Fruit fly (Drosophila melanogaster) whole organism, embryonic: ENCODE results near the gene Rab23.

Experiments used
- Aef1 ChIP-seq: fragments of 200-800 bp; sonication (Bioruptor generic); IDR thresholded peaks from 3 replicates; pipeline ENCODE4 v1.3.6; 2022; ENCODE audit warnings: missing biosample characterization, missing genetic modification characterization
- Antp ChIP-seq: fragments of 200-800 bp; sonication (Bioruptor generic); optimal IDR thresholded peaks from 3 replicates; lab custom pipeline; 2016; ENCODE audit warnings: missing biosample characterization, missing genetic modification characterization
- CG12769 ChIP-seq: fragments of 200-800 bp; sonication (Bioruptor generic); optimal IDR thresholded peaks from 2 replicates; lab custom pipeline; 2019; ENCODE audit warnings: missing biosample characterization, mild to moderate bottlenecking, missing genetic modification characterization, moderate library complexity
- CG13894 ChIP-seq: fragments of 200-800 bp; sonication (Bioruptor generic); optimal IDR thresholded peaks from 3 replicates; lab custom pipeline; 2018; ENCODE audit warnings: missing biosample characterization, mild to moderate bottlenecking, missing genetic modification characterization, moderate library complexity
- CG14050 ChIP-seq: fragments of 200-800 bp; sonication (Bioruptor generic); IDR thresholded peaks from 3 replicates; pipeline ENCODE4 v1.3.6; 2022; ENCODE audit warnings: missing biosample characterization, missing genetic modification characterization
- CG17361 ChIP-seq: fragments of 200-800 bp; sonication (Bioruptor generic); IDR thresholded peaks from 3 replicates; pipeline ENCODE4 v1.3.6; 2022; ENCODE audit warnings: missing biosample characterization, missing genetic modification characterization
- CG18011 ChIP-seq: fragments of 200-800 bp; sonication (Bioruptor generic); optimal IDR thresholded peaks from 2 replicates; lab custom pipeline; 2017; ENCODE audit warnings: missing biosample characterization, missing genetic modification characterization, mild to moderate bottlenecking, moderate library complexity, missing genotype
- CG2116 ChIP-seq: fragments of 200-800 bp; sonication (Bioruptor generic); optimal IDR thresholded peaks from 3 replicates; lab custom pipeline; 2018; ENCODE audit warnings: missing biosample characterization, mild to moderate bottlenecking, missing genetic modification characterization
- CG2129 ChIP-seq: fragments of 200-800 bp; sonication (Bioruptor generic); IDR thresholded peaks from 2 replicates; pipeline ENCODE4 v1.3.6; 2022; ENCODE audit warnings: missing biosample characterization, missing genetic modification characterization; ENCODE audit not compliant: partially characterized antibody
- CG32532 ChIP-seq: fragments of 200-800 bp; sonication (Bioruptor generic); IDR thresholded peaks from 2 replicates; pipeline ENCODE4 v1.3.6; 2022; ENCODE audit warnings: missing biosample characterization, missing genetic modification characterization
- CG42726 ChIP-seq: fragments of 200-800 bp; sonication (Bioruptor generic); IDR thresholded peaks from 2 replicates; pipeline ENCODE4 v1.3.6; 2022; ENCODE audit warnings: missing biosample characterization, missing genetic modification characterization; ENCODE audit not compliant: partially characterized antibody
- CG8290 ChIP-seq, 3 experiments: fragments of 200-800 bp; sonication (Bioruptor generic); optimal IDR thresholded peaks; 2 replicates each; lab custom pipeline; 2016 to 2019; ENCODE audit warnings: missing biosample characterization in 3 of 3, missing genetic modification characterization in 3 of 3, mild to moderate bottlenecking in 2 of 3, moderate library complexity in 1 of 3
- CG8359 ChIP-seq: fragments of 200-800 bp; sonication (Bioruptor generic); optimal IDR thresholded peaks from 2 replicates; lab custom pipeline; 2017; ENCODE audit warnings: missing biosample characterization, mild to moderate bottlenecking, missing genetic modification characterization, borderline replicate concordance
- CG8478 ChIP-seq: fragments of >200 bp; optimal IDR thresholded peaks from 2 replicates; lab custom pipeline; 2018
- D ChIP-seq, 2 experiments: fragments of 200-800 bp in 1 of 2; fragments of >200 bp in 1 of 2; sonication (Bioruptor generic) in 1 of 2; optimal IDR thresholded peaks; 2 replicates in 1 of 2; 3 replicates in 1 of 2; lab custom pipeline; 2017; ENCODE audit warnings: mild to moderate bottlenecking in 1 of 2, missing biosample characterization in 1 of 2, missing genetic modification characterization in 1 of 2, missing genetic modification reagents in 1 of 2
- Dfd ChIP-seq, 2 experiments: fragments of >200 bp; optimal IDR thresholded peaks; 2 replicates each; lab custom pipeline; 2017; ENCODE audit warnings: missing biosample characterization in 2 of 2, missing genetic modification characterization in 2 of 2
- Fer2 ChIP-seq: fragments of 200-800 bp; sonication (Bioruptor generic); optimal IDR thresholded peaks from 2 replicates; lab custom pipeline; 2018; ENCODE audit warnings: missing biosample characterization, mild to moderate bottlenecking, missing genetic modification characterization, moderate library complexity
- Gug ChIP-seq: fragments of 200-800 bp; sonication (Bioruptor generic); IDR thresholded peaks from 4 replicates; pipeline ENCODE4 v1.3.6; 2022; ENCODE audit warnings: missing biosample characterization, missing genetic modification characterization
- Hmr ChIP-seq: fragments of 200-800 bp; sonication (Bioruptor generic); optimal IDR thresholded peaks from 3 replicates; lab custom pipeline; 2017; ENCODE audit warnings: mild to moderate bottlenecking, missing biosample characterization, missing genetic modification reagents, missing genetic modification characterization
- Hmx ChIP-seq: fragments of 200-800 bp; sonication (Bioruptor generic); optimal IDR thresholded peaks from 2 replicates; lab custom pipeline; 2016; ENCODE audit warnings: missing biosample characterization, missing genetic modification characterization
- Neu2 ChIP-seq: fragments of 200-800 bp; sonication (Bioruptor generic); optimal IDR thresholded peaks from 3 replicates; lab custom pipeline; 2016; ENCODE audit warnings: missing biosample characterization, missing genetic modification characterization, borderline replicate concordance
- Pdp1 ChIP-seq, 2 experiments: fragments of 200-800 bp; sonication (Bioruptor generic); optimal IDR thresholded peaks; 3 replicates each; lab custom pipeline; 2016; ENCODE audit warnings: missing biosample characterization in 2 of 2, missing genetic modification characterization in 2 of 2, mild to moderate bottlenecking in 1 of 2, moderate library complexity in 1 of 2
- Spps ChIP-seq: fragments of 200-800 bp; sonication (Bioruptor generic); optimal IDR thresholded peaks from 2 replicates; lab custom pipeline; 2018; ENCODE audit warnings: missing biosample characterization, mild to moderate bottlenecking, missing genetic modification characterization
- Tbp ChIP-seq: fragments of >200 bp; optimal IDR thresholded peaks from 2 replicates; lab custom pipeline; 2018; ENCODE audit warnings: missing biosample characterization, missing genetic modification characterization
- YL-1 ChIP-seq: fragments of 200-800 bp; sonication (Bioruptor generic); optimal IDR thresholded peaks from 3 replicates; lab custom pipeline; 2017; ENCODE audit warnings: missing biosample characterization, mild to moderate bottlenecking, missing genetic modification characterization
- bbx ChIP-seq: fragments of 200-800 bp; sonication (Bioruptor generic); IDR thresholded peaks from 2 replicates; pipeline ENCODE4 v1.3.6; 2022; ENCODE audit warnings: missing biosample characterization, missing genetic modification characterization; ENCODE audit not compliant: partially characterized antibody
- cg ChIP-seq: fragments of 200-800 bp; sonication (Bioruptor generic); optimal IDR thresholded peaks from 3 replicates; lab custom pipeline; 2019; ENCODE audit warnings: missing biosample characterization, mild to moderate bottlenecking, missing genetic modification characterization, moderate library complexity
- chinmo ChIP-seq: fragments of 200-800 bp; sonication (Bioruptor generic); IDR thresholded peaks from 4 replicates; pipeline ENCODE4 v1.3.6; 2022; ENCODE audit warnings: missing biosample characterization, missing genetic modification characterization; ENCODE audit not compliant: partially characterized antibody
- da ChIP-seq: fragments of 200-800 bp; sonication (Bioruptor generic); optimal IDR thresholded peaks from 2 replicates; lab custom pipeline; 2016; ENCODE audit warnings: missing biosample characterization, missing genetic modification characterization
- gcm2 ChIP-seq: fragments of 200-800 bp; sonication (Bioruptor generic); optimal IDR thresholded peaks from 2 replicates; lab custom pipeline; 2016; ENCODE audit warnings: missing biosample characterization, missing genetic modification characterization
- ind ChIP-seq: fragments of 200-800 bp; sonication (Bioruptor generic); optimal IDR thresholded peaks from 3 replicates; lab custom pipeline; 2016; ENCODE audit warnings: missing biosample characterization, missing genetic modification characterization
- insv ChIP-seq, 2 experiments: fragments of 200-800 bp; sonication (Bioruptor generic); optimal IDR thresholded peaks; 3 replicates each; lab custom pipeline; 2016 to 2018; ENCODE audit warnings: missing biosample characterization in 2 of 2, missing genetic modification characterization in 2 of 2
- kni ChIP-seq: fragments of 200-800 bp; sonication (Bioruptor generic); optimal IDR thresholded peaks from 3 replicates; lab custom pipeline; 2017; ENCODE audit warnings: mild to moderate bottlenecking, missing biosample characterization, missing genetic modification reagents, missing genetic modification characterization
- knrl ChIP-seq: fragments of 200-800 bp; sonication (Bioruptor generic); IDR thresholded peaks from 3 replicates; pipeline ENCODE4 v1.3.6; 2022; ENCODE audit warnings: missing biosample characterization, missing genetic modification characterization; ENCODE audit not compliant: partially characterized antibody
- lmd ChIP-seq: fragments of 200-800 bp; sonication (Bioruptor generic); IDR thresholded peaks from 2 replicates; pipeline ENCODE4 v1.3.6; 2022; ENCODE audit warnings: missing biosample characterization, missing genetic modification characterization
- odd ChIP-seq: fragments of 200-800 bp; sonication (Bioruptor generic); optimal IDR thresholded peaks from 2 replicates; lab custom pipeline; 2017; ENCODE audit warnings: missing biosample characterization, mild to moderate bottlenecking, missing genetic modification characterization
- pan ChIP-seq, 4 experiments: fragments of >200 bp in 3 of 4; fragments of 200-800 bp in 1 of 4; sonication (Bioruptor generic) in 1 of 4; optimal IDR thresholded peaks in 3 of 4; IDR thresholded peaks in 1 of 4; 2 replicates each; pipeline versions ENCODE4 v1.3.6 to Lab custom; 2017 to 2022; ENCODE audit warnings: missing biosample characterization in 2 of 4, missing genetic modification characterization in 2 of 4, mixed read lengths in 1 of 4
- prd ChIP-seq, 3 experiments: fragments of >200 bp in 2 of 3; fragments of 200-800 bp in 1 of 3; sonication (Bioruptor generic) in 1 of 3; optimal IDR thresholded peaks in 2 of 3; IDR thresholded peaks in 1 of 3; 2 replicates in 2 of 3; 3 replicates in 1 of 3; pipeline versions ENCODE4 v1.3.6 to Lab custom; 2017 to 2022; ENCODE audit warnings: missing biosample characterization in 1 of 3, missing genetic modification characterization in 1 of 3
- sens ChIP-seq: fragments of 200-800 bp; sonication (Bioruptor generic); peaks from one replicate; lab custom pipeline; 2016; ENCODE audit warnings: missing biosample characterization, missing genetic modification characterization
- slbo ChIP-seq: fragments of 200-800 bp; sonication (Bioruptor generic); IDR thresholded peaks from 2 replicates; pipeline ENCODE4 v1.3.6; 2022; ENCODE audit warnings: missing biosample characterization, missing genetic modification characterization
- sna ChIP-seq: fragments of 200-800 bp; sonication (Bioruptor generic); IDR thresholded peaks from 2 replicates; pipeline ENCODE4 v1.3.6; 2022; ENCODE audit warnings: missing biosample characterization, missing genetic modification characterization; ENCODE audit not compliant: partially characterized antibody
- ttk ChIP-seq: fragments of 200-800 bp; sonication (Bioruptor generic); IDR thresholded peaks from 2 replicates; pipeline ENCODE4 v2.1.2; 2022; ENCODE audit warnings: missing biosample characterization, missing genetic modification characterization
- tup ChIP-seq: fragments of 200-800 bp; sonication (Bioruptor generic); optimal IDR thresholded peaks from 2 replicates; lab custom pipeline; 2016; ENCODE audit warnings: missing biosample characterization, mild to moderate bottlenecking, missing genetic modification characterization, moderate library complexity
- vvl ChIP-seq: fragments of 200-800 bp; sonication (Bioruptor generic); IDR thresholded peaks from 2 replicates; pipeline ENCODE4 v1.3.6; 2022; ENCODE audit warnings: missing biosample characterization, missing genetic modification characterization
- zfh2 ChIP-seq: fragments of 200-800 bp; sonication (Bioruptor generic); optimal IDR thresholded peaks from 2 replicates; lab custom pipeline; 2016; ENCODE audit warnings: missing biosample characterization, missing genetic modification characterization

The Rab23 gene

DNA sequence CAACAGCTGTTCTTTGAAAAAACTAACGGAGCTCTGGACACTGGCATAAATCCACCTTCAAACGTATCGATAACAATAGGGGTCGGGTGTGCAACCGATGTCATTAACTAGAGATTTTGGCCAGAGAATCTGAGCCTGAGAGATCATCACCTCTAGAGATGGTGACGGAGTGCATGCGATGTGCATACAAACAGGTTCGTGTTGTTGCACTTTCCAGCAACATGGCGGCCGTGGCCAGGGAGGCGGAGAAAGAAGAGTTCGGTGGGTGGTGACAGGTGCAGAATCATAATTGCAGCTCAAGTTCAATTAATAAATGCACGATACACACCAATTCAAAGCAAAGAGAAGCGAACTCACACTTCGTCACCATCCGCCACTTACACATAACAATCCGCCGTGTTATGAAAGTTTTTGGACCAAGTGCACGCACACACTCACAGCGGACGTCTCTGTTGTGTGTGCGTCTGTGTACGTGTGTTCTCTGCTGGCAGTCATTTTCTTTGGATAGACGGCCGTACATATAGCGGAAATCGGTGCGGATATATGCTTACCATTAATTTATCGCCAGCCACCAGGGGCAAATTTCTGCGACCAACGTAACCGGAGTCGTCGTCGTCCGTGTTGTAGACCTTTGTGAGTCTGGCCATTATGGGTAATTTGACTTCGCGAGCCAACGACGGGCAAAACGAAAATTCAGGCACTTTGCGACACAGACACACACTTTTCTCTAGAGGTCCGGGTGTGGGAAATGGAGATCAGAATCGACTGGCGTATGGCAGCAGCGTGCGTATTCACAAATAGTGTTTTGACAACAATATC is 26.0 kb downstream of the Rab23 start (continued):
- TF ChIP-seq da (GFP tag; lab: Kevin White, UChicago) (no peak), YL-1 (GFP tag; lab: Kevin White, UChicago) (peak; percentile 76), Pdp1 (GFP tag; optimal IDR thresholded peaks at IDR 0.05; lab: Kevin White, UChicago) (peak in 1 of 2 experiments; percentile 97), CG17361 (GFP tag; lab: Robert Waterston, UW) (0 out of 3 replicates have a peak, but pooled peaks have one; percentile 16), ind (GFP tag; lab: Kevin White, UChicago) (no peak), Fer2 (tag; lab: Kevin White, UChicago) (no peak), slbo (GFP tag; lab: Robert Waterston, UW) (peak; percentile 35; the same call in 1 of the 2 replicates), vvl (GFP tag; lab: Robert Waterston, UW) (peak; percentile 31; the same call in 1 of the 2 replicates), Aef1 (0 out of 3 replicates have a peak, but pooled peaks have one; percentile 11), Neu2 (GFP tag; lab: Kevin White, UChicago) (peak; percentile 79), D (optimal IDR thresholded peaks at IDR 0.05; lab: Kevin White, UChicago) (peak; percentile 24), D (GFP tag; optimal IDR thresholded peaks at IDR 0.05; lab: Kevin White, UChicago) (no peak), Tbp (no peak), Hmr (GFP tag; lab: Kevin White, UChicago) (no peak), kni (GFP tag; lab: Kevin White, UChicago) (peak; percentile 4), cg (GFP tag; lab: Kevin White, UChicago) (peak; percentile 94), insv (GFP tag; optimal IDR thresholded peaks at IDR 0.05; lab: Kevin White, UChicago) (no peak), prd (optimal IDR thresholded peaks at IDR 0.05; lab: Kevin White, UChicago) (no peak), prd (GFP tag; IDR thresholded peaks at IDR 0.05; lab: Robert Waterston, UW) (peak; percentile 15; the same call in 1 of the 3 replicates), CG32532 (GFP tag; lab: Robert Waterston, UW) (peak; percentile 53), tup (GFP tag; lab: Kevin White, UChicago) (no peak), CG8359 (no peak), pan (optimal IDR thresholded peaks at IDR 0.05; lab: Kevin White, UChicago) (no peak), pan (GFP tag; optimal IDR thresholded peaks at IDR 0.05 in 1 of 2, IDR thresholded peaks at IDR 0.05 in 1 of 2) (peak in 1 of 2 experiments; percentile 19), sna (GFP tag; lab: Robert Waterston, UW) (peak; percentile 40; the same call in 1 of the 2 replicates), gcm2 (GFP tag; lab: Kevin White, UChicago) (no peak), Dfd (GFP tag; optimal IDR thresholded peaks at IDR 0.05; lab: Kevin White, UChicago) (no peak), lmd (0 out of 2 replicates have a peak, but pooled peaks have one; percentile 4), zfh2 (GFP tag; lab: Kevin White, UChicago) (no peak), CG18011 (GFP tag; lab: Kevin White, UChicago) (peak; percentile 2), bbx (GFP tag; lab: Robert Waterston, UW) (peak; percentile 40), ttk (0 out of 2 replicates have a peak, but pooled peaks have one; percentile 10), odd (GFP tag; lab: Kevin White, UChicago) (no peak), Gug (GFP tag; lab: Robert Waterston, UW) (peak; percentile 19; the same call in 1 of the 4 replicates), CG13894 (no peak), CG2129 (GFP tag; lab: Robert Waterston, UW) (peak; percentile 24; the same call in 1 of the 2 replicates), sens (GFP tag; lab: Kevin White, UChicago) (peak; percentile 60), chinmo (0 out of 4 replicates have a peak, but pooled peaks have one; percentile 23), CG12769 (tag; lab: Kevin White, UChicago) (no peak), CG2116 (peak; percentile 36), CG8478 (lab: Kevin White, UChicago) (peak; percentile 84), CG14050 (GFP tag; lab: Robert Waterston, UW) (no peak), CG8290 (GFP tag; optimal IDR thresholded peaks at IDR 0.05; lab: Kevin White, UChicago) (no peak), CG8290 (tag; optimal IDR thresholded peaks at IDR 0.05; lab: Kevin White, UChicago) (peak in 1 of 2 experiments; percentile 30), Hmx (GFP tag; lab: Kevin White, UChicago) (no peak), Spps (tag; lab: Kevin White, UChicago) (no peak), knrl (GFP tag; lab: Robert Waterston, UW) (peak; percentile 36; the same call in 2 of the 3 replicates), CG42726 (GFP tag; lab: Robert Waterston, UW) (no peak), Antp (GFP tag; lab: Kevin White, UChicago) (peak; percentile 3)
